Fruit fly (Drosophila melanogaster): ENCODE measurements around the gene nkd.

The nkd gene

dm6 chr3L:19055064-19055463, 9.8 kb upstream of the nkd start (continued):
- TF ChIP-seq CG9727 (GFP tag; optimal IDR thresholded peaks at IDR 0.05) (peak; percentile 15), lilli (GFP tag; optimal IDR thresholded peaks at IDR 0.05) (no peak), Hsf (GFP tag; optimal IDR thresholded peaks at IDR 0.05) (no peak), Xrp1 (GFP tag; IDR thresholded peaks at IDR 0.05) (peak; percentile 48), CG3847 (GFP tag; IDR thresholded peaks at IDR 0.05) (no peak), phol (tag; optimal IDR thresholded peaks at IDR 0.05) (peak; percentile 3), CG4424 (GFP tag; optimal IDR thresholded peaks at IDR 0.05) (peak; percentile 27), Kr (GFP tag; optimal IDR thresholded peaks at IDR 0.05) (no peak), sima (GFP tag; optimal IDR thresholded peaks at IDR 0.05) (no peak), CG13123 (GFP tag; optimal IDR thresholded peaks at IDR 0.05) (no peak), CG17328 (GFP tag; IDR thresholded peaks at IDR 0.05) (no peak), CG6689 (GFP tag; IDR thresholded peaks at IDR 0.05) (0 out of 2 replicates have a peak, but pooled peaks have one; percentile 24), CG31224 (GFP tag; IDR thresholded peaks at IDR 0.05) (no peak), CG7928 (GFP tag; optimal IDR thresholded peaks at IDR 0.05) (no peak), YL-1 (GFP tag; optimal IDR thresholded peaks at IDR 0.05) (no peak), Camta (GFP tag; optimal IDR thresholded peaks at IDR 0.05) (no peak), CG14050 (GFP tag; IDR thresholded peaks at IDR 0.05) (no peak), az2 (GFP tag; optimal IDR thresholded peaks at IDR 0.05) (no peak), pzg (GFP tag; optimal IDR thresholded peaks at IDR 0.05) (no peak), gem (tag; optimal IDR thresholded peaks at IDR 0.05) (peak; percentile 31), Gug (GFP tag; IDR thresholded peaks at IDR 0.05) (no peak), CG10565 (GFP tag; optimal IDR thresholded peaks at IDR 0.05) (no peak), schlank (tag; optimal IDR thresholded peaks at IDR 0.05) (no peak), so (GFP tag; IDR thresholded peaks at IDR 0.05) (no peak), dpn (GFP tag; optimal IDR thresholded peaks at IDR 0.05) (no peak), CG2120 (GFP tag; optimal IDR thresholded peaks at IDR 0.05) (peak; percentile 2)

- TF ChIP-seq exex (tag; optimal IDR thresholded peaks at IDR 0.05), result no peak
- no peak for TF ChIP-seq pb (GFP tag; optimal IDR thresholded peaks at IDR 0.05)
- TF ChIP-seq Sry-β (GFP tag; optimal IDR thresholded peaks at IDR 0.05), result no peak
- no peak for TF ChIP-seq p53 (GFP tag; optimal IDR thresholded peaks at IDR 0.05)
- no peak for TF ChIP-seq run (tag; optimal IDR thresholded peaks at IDR 0.05)
- no peak for TF ChIP-seq CG9876 (GFP tag; optimal IDR thresholded peaks at IDR 0.05)
- TF ChIP-seq CG4328 (GFP tag; optimal IDR thresholded peaks at IDR 0.05), result no peak
- TF ChIP-seq CG10565 (GFP tag; optimal IDR thresholded peaks at IDR 0.05), result no peak
- TF ChIP-seq sens (GFP tag), result peak; percentile 37
- TF ChIP-seq cato (GFP tag; optimal IDR thresholded peaks at IDR 0.05; ENCODE audit: borderline replicate concordance), result no peak
- TF ChIP-seq CTCF (GFP tag; optimal IDR thresholded peaks at IDR 0.05), result peak; percentile 75
- TF ChIP-seq trh (GFP tag; optimal IDR thresholded peaks at IDR 0.05), result no peak
- no peak for TF ChIP-seq cg (GFP tag; optimal IDR thresholded peaks at IDR 0.05)
- TF ChIP-seq CG34422 (GFP tag; IDR thresholded peaks at IDR 0.05), result 0 out of 3 replicates have a peak, but pooled peaks have one; percentile 18
- no peak for TF ChIP-seq sisA (GFP tag; IDR thresholded peaks at IDR 0.05)
- no peak for TF ChIP-seq E2f2 (GFP tag; IDR thresholded peaks at IDR 0.05)
- 0 out of 4 replicates have a peak, but pooled peaks have one; percentile 23 for TF ChIP-seq chinmo (GFP tag; IDR thresholded peaks at IDR 0.05; ENCODE audit: partially characterized antibody)
- no peak for TF ChIP-seq Deaf1 (tag; optimal IDR thresholded peaks at IDR 0.05)
- no peak for TF ChIP-seq CG15011 (GFP tag; optimal IDR thresholded peaks at IDR 0.05)
- TF ChIP-seq CG17361 (GFP tag; IDR thresholded peaks at IDR 0.05), result no peak
- TF ChIP-seq CG32772 (GFP tag; IDR thresholded peaks at IDR 0.05), result no peak
- peak; percentile 33 for TF ChIP-seq ewg (GFP tag; optimal IDR thresholded peaks at IDR 0.05)
- peak; percentile 26; the same call in 1 of the 2 replicates for TF ChIP-seq seq (GFP tag; IDR thresholded peaks at IDR 0.05)
- TF ChIP-seq tx (GFP tag; optimal IDR thresholded peaks at IDR 0.05), result no peak
- TF ChIP-seq CG7357 (GFP tag; IDR thresholded peaks at IDR 0.05), result no peak
- peak; percentile 39 for TF ChIP-seq CG10979 (tag; optimal IDR thresholded peaks at IDR 0.05)
- peak; percentile 6; the same call in 1 of the 2 replicates for TF ChIP-seq Dip2 (GFP tag; IDR thresholded peaks at IDR 0.05)
- TF ChIP-seq H2.0 (GFP tag; IDR thresholded peaks at IDR 0.05), result no peak
- peak; percentile 7; the same call in 1 of the 2 replicates for TF ChIP-seq Rfx (GFP tag; IDR thresholded peaks at IDR 0.05)
Observed at dm6 chr3L:19054266-19054665, 9.0 kb upstream of the nkd start.
